Worm (Caenorhabditis elegans): Measurements from ENCODE around the gene nhr-135.

- no peak for TF ChIP-seq nhr-42 (GFP tag; IDR thresholded peaks at IDR 0.05)
- TF ChIP-seq attf-4 (tag; optimal IDR thresholded peaks at IDR 0.05) = no peak
- no peak for TF ChIP-seq snpc-4 (tag; optimal IDR thresholded peaks at IDR 0.05)
- no peak for TF ChIP-seq lsy-2 (tag; optimal IDR thresholded peaks at IDR 0.05)
- TF ChIP-seq unc-62 (GFP tag; optimal IDR thresholded peaks at IDR 0.05 in 1 of 2) = no peak
- TF ChIP-seq unc-62 (tag; optimal IDR thresholded peaks at IDR 0.05) = no peak
- no peak for TF ChIP-seq Y105C5A.15 (GFP tag; IDR thresholded peaks at IDR 0.05)
- TF ChIP-seq zip-11 (GFP tag; IDR thresholded peaks at IDR 0.05) = no peak
Measured at ce11 chrV:7132248-7132647, 38.7 kb upstream of the nhr-135 start, which contains the start of gene sre-10.
